Worm (Caenorhabditis elegans) whole organism, mixed stage, embryonic: ENCODE results near the gene gar-2.

Experiments used
- blmp-1 ChIP-seq: fragments of 150-350 bp; optimal IDR thresholded peaks from 2 replicates; lab custom pipeline; 2014; ENCODE audit warnings: missing biosample characterization, missing genetic modification characterization
- ceh-43 ChIP-seq: fragments of 200-800 bp; sonication (Bioruptor generic); optimal IDR thresholded peaks from 2 replicates; lab custom pipeline; 2018; ENCODE audit warnings: mild to moderate bottlenecking, missing genetic modification characterization, moderate library complexity, missing compliant biosample characterization
- cnd-1 ChIP-seq: fragments of 200-800 bp; sonication (Bioruptor generic); optimal IDR thresholded peaks from 2 replicates; lab custom pipeline; 2018; ENCODE audit warnings: mild to moderate bottlenecking, missing genetic modification characterization, missing compliant biosample characterization
- lsy-2 ChIP-seq: fragments of 150-350 bp; optimal IDR thresholded peaks from 2 replicates; lab custom pipeline; 2014; ENCODE audit warnings: missing biosample characterization, missing genetic modification characterization
- nhr-2 ChIP-seq: fragments of 150-350 bp; optimal IDR thresholded peaks from 2 replicates; lab custom pipeline; 2014; ENCODE audit warnings: missing biosample characterization, missing genetic modification characterization
- nhr-237 ChIP-seq: fragments of 150-350 bp; optimal IDR thresholded peaks from 2 replicates; lab custom pipeline; 2014; ENCODE audit warnings: missing biosample characterization, missing genetic modification characterization
- pha-4 ChIP-seq: fragments of 150-350 bp; optimal IDR thresholded peaks from 2 replicates; lab custom pipeline; 2018; ENCODE audit warnings: missing biosample characterization, missing genetic modification reagents, missing genetic modification characterization
- sptf-1 ChIP-seq: sonication (generic microtip); optimal IDR thresholded peaks from 2 replicates; lab custom pipeline; 2017; ENCODE audit warnings: mild to moderate bottlenecking, missing genetic modification characterization, moderate library complexity, missing compliant biosample characterization
- unc-120 ChIP-seq: sonication (generic microtip); optimal IDR thresholded peaks from 2 replicates; lab custom pipeline; 2017; ENCODE audit warnings: missing genetic modification characterization, missing compliant biosample characterization; ENCODE audit not compliant: poor library complexity, severe bottlenecking
- unc-62 ChIP-seq: fragments of 150-350 bp; optimal IDR thresholded peaks from 2 replicates; lab custom pipeline; 2014; ENCODE audit warnings: missing biosample characterization, missing genetic modification reagents, missing genetic modification characterization
- zip-8 ChIP-seq: fragments of 150-350 bp; optimal IDR thresholded peaks from 2 replicates; lab custom pipeline; 2014; ENCODE audit warnings: missing biosample characterization, missing genetic modification characterization
- ztf-11 ChIP-seq: fragments of 150-350 bp; optimal IDR thresholded peaks from 2 replicates; lab custom pipeline; 2014; ENCODE audit warnings: missing biosample characterization, missing genetic modification characterization

ce11 chrIII:6280070-6280596, 29.0 kb upstream of the gar-2 start, which contains the start of gene hmg-1.2:
- no peak for TF ChIP-seq nhr-2
- TF ChIP-seq pha-4 (tag; lab: Kevin White, UChicago) = peak; percentile 0
- no peak for TF ChIP-seq ztf-11
- TF ChIP-seq nhr-237 (tag; lab: Kevin White, UChicago) = peak; percentile 56
- peak; percentile 13 for TF ChIP-seq blmp-1 (tag; lab: Kevin White, UChicago)
- TF ChIP-seq ceh-43 (GFP tag; lab: Kevin White, UChicago) = no peak
- TF ChIP-seq zip-8 (tag; lab: Kevin White, UChicago) = no peak
- TF ChIP-seq unc-120 = peak; percentile 82
- peak; percentile 73 for TF ChIP-seq cnd-1 (tag; lab: Kevin White, UChicago)
- TF ChIP-seq lsy-2 (tag; lab: Kevin White, UChicago) = peak; percentile 68
- TF ChIP-seq sptf-1 (tag; lab: Kevin White, UChicago) = peak; percentile 62
- TF ChIP-seq unc-62 (GFP tag; lab: Kevin White, UChicago) = peak; percentile 92
